Fruit fly (Drosophila melanogaster): ENCODE data around the gene CG2772.

CG2772 gene

dm6 chr2L:3437068-3437467 lies 8.7 kb upstream of the CG2772 start:
- TF ChIP-seq usp (GFP tag; optimal IDR thresholded peaks at IDR 0.05), result no peak
- no peak for TF ChIP-seq EcR (GFP tag; optimal IDR thresholded peaks at IDR 0.05)
- no peak for TF ChIP-seq CG8478 (optimal IDR thresholded peaks at IDR 0.05)
- TF ChIP-seq pan (optimal IDR thresholded peaks at IDR 0.05), result no peak
- TF ChIP-seq psq (optimal IDR thresholded peaks at IDR 0.05), result no peak
- TF ChIP-seq Dll (optimal IDR thresholded peaks at IDR 0.05), result no peak

dm6 chr2L:3438078-3438477 lies 7.7 kb upstream of the CG2772 start:
- TF ChIP-seq CG8478 (optimal IDR thresholded peaks at IDR 0.05), result no peak
- no peak for TF ChIP-seq EcR (GFP tag; optimal IDR thresholded peaks at IDR 0.05)
- no peak for TF ChIP-seq pan (optimal IDR thresholded peaks at IDR 0.05)
- TF ChIP-seq psq (optimal IDR thresholded peaks at IDR 0.05), result no peak
- no peak for TF ChIP-seq Dll (optimal IDR thresholded peaks at IDR 0.05)
- no peak for TF ChIP-seq usp (GFP tag; optimal IDR thresholded peaks at IDR 0.05)

- TF ChIP-seq EcR (GFP tag; optimal IDR thresholded peaks at IDR 0.05) (no peak), usp (GFP tag; optimal IDR thresholded peaks at IDR 0.05) (no peak), Dll (optimal IDR thresholded peaks at IDR 0.05) (no peak), CG8478 (optimal IDR thresholded peaks at IDR 0.05) (no peak), pan (optimal IDR thresholded peaks at IDR 0.05) (no peak), psq (optimal IDR thresholded peaks at IDR 0.05) (no peak)
Measured at dm6 chr2L:3439502-3439901, 6.3 kb upstream of the CG2772 start.

DNA sequence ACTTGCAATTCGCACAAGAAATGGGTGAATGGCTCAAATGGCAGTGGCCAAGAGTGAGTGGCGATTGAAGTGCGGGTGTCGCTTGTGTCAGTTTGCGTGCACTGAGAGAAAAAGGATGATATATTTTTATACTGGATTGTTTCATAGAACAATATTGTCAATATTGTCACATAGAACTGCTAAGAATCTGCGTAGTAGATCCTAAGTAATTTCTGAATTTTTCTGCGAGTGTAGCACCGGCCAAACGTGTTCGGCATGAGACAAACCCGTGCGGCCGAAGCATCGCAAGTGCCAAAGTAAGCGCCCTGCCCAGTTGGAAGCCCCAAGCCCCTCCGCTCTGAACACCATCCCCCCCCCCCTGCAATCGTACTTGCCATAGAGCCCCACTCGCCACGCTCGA lies 5.5 kb upstream of the CG2772 start:
- TF ChIP-seq Dll (optimal IDR thresholded peaks at IDR 0.05), result no peak
- TF ChIP-seq usp (GFP tag; optimal IDR thresholded peaks at IDR 0.05), result no peak
- no peak for TF ChIP-seq pan (optimal IDR thresholded peaks at IDR 0.05)
- TF ChIP-seq EcR (GFP tag; optimal IDR thresholded peaks at IDR 0.05), result no peak
- no peak for TF ChIP-seq psq (optimal IDR thresholded peaks at IDR 0.05)
- TF ChIP-seq CG8478 (optimal IDR thresholded peaks at IDR 0.05), result no peak

DNA sequence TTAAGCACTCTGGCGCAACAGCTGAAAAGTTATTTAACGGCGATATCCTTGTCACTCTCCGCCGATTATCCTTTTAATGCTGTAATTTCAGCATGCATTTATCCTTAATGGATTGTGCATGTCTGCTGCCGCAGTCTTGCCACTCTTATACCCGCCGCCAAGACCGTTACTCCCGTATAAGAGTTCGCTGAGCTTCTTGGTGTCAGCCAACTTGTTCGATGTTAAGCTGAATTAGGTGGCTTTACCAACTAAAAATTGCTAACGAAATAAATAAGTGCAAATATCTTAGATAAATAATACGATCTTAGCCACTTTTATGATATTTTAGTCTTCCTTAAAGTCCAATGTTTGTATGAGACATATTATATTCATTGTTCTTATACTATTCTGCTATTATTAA lies 4.6 kb upstream of the CG2772 start:
- TF ChIP-seq EcR (GFP tag; optimal IDR thresholded peaks at IDR 0.05) (no peak), usp (GFP tag; optimal IDR thresholded peaks at IDR 0.05) (no peak), psq (optimal IDR thresholded peaks at IDR 0.05) (no peak), pan (optimal IDR thresholded peaks at IDR 0.05) (no peak), Dll (optimal IDR thresholded peaks at IDR 0.05) (no peak), CG8478 (optimal IDR thresholded peaks at IDR 0.05) (no peak)

- TF ChIP-seq EcR (GFP tag; optimal IDR thresholded peaks at IDR 0.05) (no peak), psq (optimal IDR thresholded peaks at IDR 0.05) (no peak), CG8478 (optimal IDR thresholded peaks at IDR 0.05) (no peak), Dll (optimal IDR thresholded peaks at IDR 0.05) (no peak), pan (optimal IDR thresholded peaks at IDR 0.05) (no peak), usp (GFP tag; optimal IDR thresholded peaks at IDR 0.05) (no peak)
Measured at dm6 chr2L:3441673-3442072, 4.1 kb upstream of the CG2772 start.

dm6 chr2L:3444789-3445188 lies 1.0 kb upstream of the CG2772 start:
- no peak for TF ChIP-seq pan (optimal IDR thresholded peaks at IDR 0.05)
- TF ChIP-seq Dll (optimal IDR thresholded peaks at IDR 0.05), result no peak
- no peak for TF ChIP-seq CG8478 (optimal IDR thresholded peaks at IDR 0.05)
- no peak for TF ChIP-seq psq (optimal IDR thresholded peaks at IDR 0.05)
- TF ChIP-seq usp (GFP tag; optimal IDR thresholded peaks at IDR 0.05), result no peak
- no peak for TF ChIP-seq EcR (GFP tag; optimal IDR thresholded peaks at IDR 0.05)

- TF ChIP-seq Dll (optimal IDR thresholded peaks at IDR 0.05), result no peak
- no peak for TF ChIP-seq EcR (GFP tag; optimal IDR thresholded peaks at IDR 0.05)
- TF ChIP-seq psq (optimal IDR thresholded peaks at IDR 0.05), result no peak
- TF ChIP-seq pan (optimal IDR thresholded peaks at IDR 0.05), result no peak
- no peak for TF ChIP-seq CG8478 (optimal IDR thresholded peaks at IDR 0.05)
- no peak for TF ChIP-seq usp (GFP tag; optimal IDR thresholded peaks at IDR 0.05)
Measured at dm6 chr2L:3449555-3450320, 3.9 kb downstream of the CG2772 start, which contains the start of gene Snx1. TSS of gene Snx1 (plus strand) at chr2L:3449683.

dm6 chr2L:3452286-3452685 lies 6.5 kb downstream of the CG2772 start, which contains the start of gene CG12795:
TSS of gene CG12795 (plus strand) at chr2L:3452466.
- TF ChIP-seq EcR (GFP tag; optimal IDR thresholded peaks at IDR 0.05) (no peak), usp (GFP tag; optimal IDR thresholded peaks at IDR 0.05) (no peak), pan (optimal IDR thresholded peaks at IDR 0.05) (no peak), psq (optimal IDR thresholded peaks at IDR 0.05) (no peak), CG8478 (optimal IDR thresholded peaks at IDR 0.05) (no peak), Dll (optimal IDR thresholded peaks at IDR 0.05) (no peak)

DNA sequence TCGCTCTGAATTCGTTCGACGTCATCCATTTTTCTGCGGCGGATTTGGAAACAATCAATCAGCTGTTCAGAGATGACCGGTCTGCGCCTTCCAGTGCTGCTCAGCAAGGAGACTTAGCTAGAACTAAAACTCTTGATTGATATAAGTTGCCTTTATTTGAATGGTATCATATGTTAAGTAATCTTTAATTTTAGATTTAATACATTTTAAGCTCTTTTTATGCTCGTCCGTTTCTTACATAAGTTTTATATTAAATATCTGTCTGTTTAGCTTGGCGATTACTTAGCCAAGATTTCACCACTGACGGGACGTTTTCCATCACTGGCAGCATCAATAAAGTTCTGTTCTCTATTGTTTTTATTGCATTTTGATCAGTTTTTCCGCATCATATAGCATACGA lies 11.2 kb downstream of the CG2772 start, which contains the start of the genes Cog3 and Sec5:
TSS of gene Cog3 (minus strand) at position 58 of the 400 bp plus-strand sequence.
TSS of gene Sec5 (plus strand) at position 296 of the 400 bp plus-strand sequence.
- TF ChIP-seq usp (GFP tag; optimal IDR thresholded peaks at IDR 0.05) (no peak), pan (optimal IDR thresholded peaks at IDR 0.05) (no peak), psq (optimal IDR thresholded peaks at IDR 0.05) (no peak), EcR (GFP tag; optimal IDR thresholded peaks at IDR 0.05) (no peak), CG8478 (optimal IDR thresholded peaks at IDR 0.05) (no peak), Dll (optimal IDR thresholded peaks at IDR 0.05) (no peak)

DNA sequence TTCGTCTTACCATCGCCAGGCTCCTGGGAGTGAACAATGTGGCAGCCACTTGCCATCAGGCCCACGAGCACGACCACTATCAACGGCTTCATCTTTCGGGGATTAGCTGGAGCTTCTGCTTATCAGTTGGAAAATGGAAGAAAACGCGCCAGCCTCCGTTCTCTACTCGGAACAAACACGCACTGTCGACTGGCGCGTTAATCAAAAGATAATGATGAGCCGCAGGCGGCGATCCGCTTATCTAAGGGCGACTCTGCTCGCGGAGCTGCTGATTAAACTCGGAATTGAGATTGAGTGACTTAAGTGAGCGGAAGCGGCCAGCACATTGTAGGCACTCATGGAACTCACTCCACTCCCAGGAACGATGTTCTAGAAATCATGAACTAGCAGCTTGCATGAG lies 16.0 kb downstream of the CG2772 start, which contains the start of gene CG3246:
TSS of gene CG3246 (minus strand) at position 193 of the 400 bp plus-strand sequence.
- TF ChIP-seq psq (optimal IDR thresholded peaks at IDR 0.05) (no peak), EcR (GFP tag; optimal IDR thresholded peaks at IDR 0.05) (no peak), pan (optimal IDR thresholded peaks at IDR 0.05) (no peak), usp (GFP tag; optimal IDR thresholded peaks at IDR 0.05) (no peak), Dll (optimal IDR thresholded peaks at IDR 0.05) (no peak), CG8478 (optimal IDR thresholded peaks at IDR 0.05) (no peak)

DNA sequence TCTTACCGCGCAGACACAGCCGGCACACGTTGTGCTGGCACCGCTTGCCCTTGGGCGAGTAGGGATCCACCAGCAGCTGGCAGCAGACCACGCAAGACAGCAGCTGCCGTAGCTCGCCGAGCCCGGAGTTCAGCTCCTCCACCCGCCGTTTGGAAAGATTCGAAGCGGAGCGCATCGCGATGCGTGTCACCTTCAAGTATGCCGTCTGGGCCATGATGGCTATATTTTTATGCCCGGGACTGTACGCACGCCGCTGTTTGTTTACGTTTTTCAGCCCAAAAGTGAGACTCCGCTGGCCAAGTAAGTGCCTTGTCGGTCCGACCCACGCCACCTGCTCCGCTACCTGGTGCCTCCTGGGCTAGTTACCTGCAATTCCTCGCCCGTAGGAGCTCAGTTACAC lies 19.6 kb downstream of the CG2772 start:
- TF ChIP-seq usp (GFP tag; optimal IDR thresholded peaks at IDR 0.05), result no peak
- no peak for TF ChIP-seq EcR (GFP tag; optimal IDR thresholded peaks at IDR 0.05)
- TF ChIP-seq Dll (optimal IDR thresholded peaks at IDR 0.05), result no peak
- no peak for TF ChIP-seq CG8478 (optimal IDR thresholded peaks at IDR 0.05)
- no peak for TF ChIP-seq psq (optimal IDR thresholded peaks at IDR 0.05)
- no peak for TF ChIP-seq pan (optimal IDR thresholded peaks at IDR 0.05)
